Fruit fly (Drosophila melanogaster): ENCODE data around the gene Sr-CIV.

The Sr-CIV gene

DNA sequence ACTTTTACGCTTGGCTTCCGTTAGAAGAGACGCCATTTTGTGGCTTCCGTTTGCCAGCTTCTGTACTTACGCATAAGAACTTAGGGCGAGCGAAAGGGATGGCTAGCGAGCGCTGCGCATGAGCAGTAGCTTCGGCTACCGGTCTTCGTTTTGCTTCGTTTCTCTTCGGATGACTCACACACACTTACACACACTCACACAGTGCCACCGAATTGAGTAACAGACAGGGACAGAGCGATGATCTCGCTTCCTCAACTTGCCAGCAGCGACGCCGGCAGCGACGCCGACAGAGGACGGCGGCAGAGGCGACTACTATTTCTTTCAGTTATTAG, 15.5 kb upstream of the Sr-CIV start (continued):
- no peak for TF ChIP-seq CG13424 (tag; optimal IDR thresholded peaks at IDR 0.05)
- no peak for TF ChIP-seq Scr (GFP tag; IDR thresholded peaks at IDR 0.05; ENCODE audit: partially characterized antibody)
- TF ChIP-seq Ptx1 (GFP tag; IDR thresholded peaks at IDR 0.05): no peak
- TF ChIP-seq CoRest (tag; optimal IDR thresholded peaks at IDR 0.05): peak; percentile 18
- peak; percentile 51 for TF ChIP-seq ewg (GFP tag; optimal IDR thresholded peaks at IDR 0.05)
- no peak for TF ChIP-seq CG5953 (GFP tag; IDR thresholded peaks at IDR 0.05)
- no peak for TF ChIP-seq CG10431 (GFP tag; optimal IDR thresholded peaks at IDR 0.05)
- no peak for TF ChIP-seq sens (GFP tag)
- TF ChIP-seq C15 (GFP tag; IDR thresholded peaks at IDR 0.05): no peak
- no peak for TF ChIP-seq Blimp-1 (GFP tag; optimal IDR thresholded peaks at IDR 0.05)
- TF ChIP-seq CG15011 (GFP tag; optimal IDR thresholded peaks at IDR 0.05): no peak
- TF ChIP-seq CG14965 (GFP tag; optimal IDR thresholded peaks at IDR 0.05; ENCODE audit: borderline replicate concordance): no peak
- no peak for TF ChIP-seq ems (GFP tag; optimal IDR thresholded peaks at IDR 0.05)
- TF ChIP-seq CG6813 (GFP tag; optimal IDR thresholded peaks at IDR 0.05): no peak
- TF ChIP-seq run (tag; optimal IDR thresholded peaks at IDR 0.05): no peak
- TF ChIP-seq tin (GFP tag; optimal IDR thresholded peaks at IDR 0.05): no peak
- no peak for TF ChIP-seq CG32767 (GFP tag; IDR thresholded peaks at IDR 0.05)
- no peak for TF ChIP-seq sqz (GFP tag; optimal IDR thresholded peaks at IDR 0.05)
- TF ChIP-seq CG17912 (GFP tag; optimal IDR thresholded peaks at IDR 0.05): no peak
- TF ChIP-seq HLH4C (GFP tag; IDR thresholded peaks at IDR 0.05; ENCODE audit: partially characterized antibody): peak; percentile 15; the same call in 1 of the 3 replicates
- no peak for TF ChIP-seq CG1529 (GFP tag; optimal IDR thresholded peaks at IDR 0.05)
- peak; percentile 90 for TF ChIP-seq CG10321 (GFP tag; IDR thresholded peaks at IDR 0.05)
- no peak for TF ChIP-seq twi (tag; optimal IDR thresholded peaks at IDR 0.05)
- TF ChIP-seq CG10209 (GFP tag; optimal IDR thresholded peaks at IDR 0.05): no peak
- no peak for TF ChIP-seq Atf6 (GFP tag; IDR thresholded peaks at IDR 0.05)
- no peak for TF ChIP-seq CG1024 (GFP tag; IDR thresholded peaks at IDR 0.05)
- no peak for TF ChIP-seq stc (GFP tag; IDR thresholded peaks at IDR 0.05)
- no peak for TF ChIP-seq Ada2b (GFP tag; IDR thresholded peaks at IDR 0.05)
- TF ChIP-seq sisA (GFP tag; IDR thresholded peaks at IDR 0.05): no peak
- no peak for TF ChIP-seq Dfd (GFP tag; optimal IDR thresholded peaks at IDR 0.05)
- TF ChIP-seq CG15073 (GFP tag; optimal IDR thresholded peaks at IDR 0.05): no peak
- no peak for TF ChIP-seq CG11247 (GFP tag; IDR thresholded peaks at IDR 0.05)
- no peak for TF ChIP-seq Spps (tag; optimal IDR thresholded peaks at IDR 0.05)
- TF ChIP-seq odd (GFP tag; optimal IDR thresholded peaks at IDR 0.05): peak; percentile 91
- TF ChIP-seq luna (GFP tag; optimal IDR thresholded peaks at IDR 0.05): no peak
- TF ChIP-seq Dad (GFP tag; optimal IDR thresholded peaks at IDR 0.05): no peak
- 0 out of 4 replicates have a peak, but pooled peaks have one; percentile 11 for TF ChIP-seq chinmo (GFP tag; IDR thresholded peaks at IDR 0.05; ENCODE audit: partially characterized antibody)
- TF ChIP-seq HLH54F (GFP tag; optimal IDR thresholded peaks at IDR 0.05): no peak
- TF ChIP-seq sob (GFP tag; IDR thresholded peaks at IDR 0.05): peak; percentile 96
- TF ChIP-seq slp2 (GFP tag; optimal IDR thresholded peaks at IDR 0.05): no peak
- TF ChIP-seq CG11093 (GFP tag; IDR thresholded peaks at IDR 0.05): no peak
- no peak for TF ChIP-seq kay (GFP tag; optimal IDR thresholded peaks at IDR 0.05)
- peak; percentile 33 for TF ChIP-seq CG15479 (GFP tag; optimal IDR thresholded peaks at IDR 0.05)
- no peak for TF ChIP-seq Tbp (GFP tag; optimal IDR thresholded peaks at IDR 0.05)
- TF ChIP-seq jigr1 (GFP tag; IDR thresholded peaks at IDR 0.05): no peak
- no peak for TF ChIP-seq CG9932 (GFP tag; IDR thresholded peaks at IDR 0.05)
- no peak for TF ChIP-seq ssp (GFP tag; IDR thresholded peaks at IDR 0.05)
- no peak for TF ChIP-seq Elba2 (GFP tag; optimal IDR thresholded peaks at IDR 0.05)
- TF ChIP-seq CG10462 (GFP tag; optimal IDR thresholded peaks at IDR 0.05): no peak
- no peak for TF ChIP-seq org-1 (GFP tag; optimal IDR thresholded peaks at IDR 0.05)
- TF ChIP-seq cg (GFP tag; optimal IDR thresholded peaks at IDR 0.05): peak; percentile 72
- no peak for TF ChIP-seq CG7372 (GFP tag; IDR thresholded peaks at IDR 0.05)
- TF ChIP-seq ara (GFP tag; IDR thresholded peaks at IDR 0.05): 0 out of 2 replicates have a peak, but pooled peaks have one; percentile 14

Data from whole organism, embryonic.